Fruit fly (Drosophila melanogaster) whole organism, embryonic: ENCODE data around the gene AOX1.
A peak's percentile ranks its signal among the peaks of the same experiment; 100 is the strongest.

Experiments
- Ada2b ChIP-seq: fragments of 200-800 bp; sonication (Bioruptor generic); IDR thresholded peaks from 2 replicates; pipeline ENCODE4 v1.3.6; 2022; ENCODE audit warnings: missing biosample characterization, missing genetic modification characterization
- Asciz ChIP-seq: fragments of 200-800 bp; sonication (Bioruptor generic); optimal IDR thresholded peaks from 2 replicates; lab custom pipeline; 2017; ENCODE audit warnings: missing biosample characterization, mild to moderate bottlenecking, missing genetic modification characterization, missing genetic modification reagents
- CG10147 ChIP-seq: fragments of 200-800 bp; sonication (Bioruptor generic); optimal IDR thresholded peaks from 2 replicates; lab custom pipeline; 2019; ENCODE audit warnings: missing biosample characterization, mild to moderate bottlenecking, missing genetic modification characterization, moderate library complexity
- CG1024 ChIP-seq: fragments of 200-800 bp; sonication (Bioruptor generic); IDR thresholded peaks from 2 replicates; pipeline ENCODE4 v1.3.6; 2022; ENCODE audit warnings: missing biosample characterization, missing genetic modification characterization
- CG10565 ChIP-seq: fragments of 200-800 bp; sonication (Bioruptor generic); optimal IDR thresholded peaks from 3 replicates; lab custom pipeline; 2016; ENCODE audit warnings: missing biosample characterization, mild to moderate bottlenecking, missing genetic modification characterization
- CG11560 ChIP-seq: fragments of 200-800 bp; sonication (Bioruptor generic); IDR thresholded peaks from 3 replicates; pipeline ENCODE4 v1.3.6; 2022; ENCODE audit warnings: missing biosample characterization, missing genetic modification characterization
- CG12071 ChIP-seq: fragments of 200-800 bp; sonication (Bioruptor generic); optimal IDR thresholded peaks from 3 replicates; lab custom pipeline; 2018; ENCODE audit warnings: missing biosample characterization, mild to moderate bottlenecking, missing genetic modification characterization
- CG12104 ChIP-seq: fragments of 200-800 bp; sonication (Bioruptor generic); optimal IDR thresholded peaks from 3 replicates; lab custom pipeline; 2016; ENCODE audit warnings: missing biosample characterization, missing genetic modification characterization
- CG12219 ChIP-seq: fragments of 200-800 bp; sonication (Bioruptor generic); optimal IDR thresholded peaks from 3 replicates; lab custom pipeline; 2018; ENCODE audit warnings: missing biosample characterization, mild to moderate bottlenecking, missing genetic modification characterization
- CG12744 ChIP-seq: fragments of 200-800 bp; sonication (Bioruptor generic); optimal IDR thresholded peaks from 2 replicates; lab custom pipeline; 2016; ENCODE audit warnings: missing biosample characterization, missing genetic modification characterization
- CG14014 ChIP-seq: fragments of 200-800 bp; sonication (Bioruptor generic); IDR thresholded peaks from 2 replicates; pipeline ENCODE4 v1.3.6; 2022; ENCODE audit warnings: missing biosample characterization, missing genetic modification characterization
- CG15011 ChIP-seq: fragments of 200-800 bp; sonication (Bioruptor generic); optimal IDR thresholded peaks from 3 replicates; lab custom pipeline; 2018; ENCODE audit warnings: missing biosample characterization, mild to moderate bottlenecking, missing genetic modification characterization
- CG1792 ChIP-seq: fragments of 200-800 bp; sonication (Bioruptor generic); optimal IDR thresholded peaks from 2 replicates; lab custom pipeline; 2016; ENCODE audit warnings: missing biosample characterization, missing genetic modification characterization
- CG30403 ChIP-seq: fragments of 200-800 bp; sonication (Bioruptor generic); optimal IDR thresholded peaks from 3 replicates; lab custom pipeline; 2016; ENCODE audit warnings: missing biosample characterization, missing genetic modification characterization
- CG31365 ChIP-seq: fragments of 200-800 bp; sonication (Bioruptor generic); optimal IDR thresholded peaks from 2 replicates; lab custom pipeline; 2018; ENCODE audit warnings: missing biosample characterization, mild to moderate bottlenecking, missing genetic modification characterization
- CG32772 ChIP-seq: fragments of 200-800 bp; sonication (Bioruptor generic); IDR thresholded peaks from 2 replicates; pipeline ENCODE4 v1.3.6; 2022; ENCODE audit warnings: missing biosample characterization, missing genetic modification characterization
- CG3847 ChIP-seq: fragments of 200-800 bp; sonication (Bioruptor generic); IDR thresholded peaks from 2 replicates; pipeline ENCODE4 v1.3.6; 2022; ENCODE audit warnings: missing biosample characterization, missing genetic modification characterization
- CG4360 ChIP-seq: fragments of 200-800 bp; sonication (Bioruptor generic); IDR thresholded peaks from 2 replicates; pipeline ENCODE4 v1.3.6; 2022; ENCODE audit warnings: missing biosample characterization, missing genetic modification characterization
- CG4820 ChIP-seq: fragments of 200-800 bp; sonication (Bioruptor generic); optimal IDR thresholded peaks from 3 replicates; lab custom pipeline; 2016; ENCODE audit warnings: missing biosample characterization, missing genetic modification characterization
- CG5953 ChIP-seq: fragments of 200-800 bp; sonication (Bioruptor generic); IDR thresholded peaks from 2 replicates; pipeline ENCODE4 v1.3.6; 2022; ENCODE audit warnings: missing biosample characterization, missing genetic modification characterization
- CG7745 ChIP-seq: fragments of 200-800 bp; sonication (Bioruptor generic); optimal IDR thresholded peaks from 2 replicates; lab custom pipeline; 2018; ENCODE audit warnings: missing biosample characterization, mild to moderate bottlenecking, missing genetic modification characterization, moderate library complexity
- CHES-1-like ChIP-seq: fragments of 200-800 bp; sonication (Bioruptor generic); optimal IDR thresholded peaks from 2 replicates; lab custom pipeline; 2016; ENCODE audit warnings: missing biosample characterization, missing genetic modification characterization
- D19B ChIP-seq: fragments of 200-800 bp; sonication (Bioruptor generic); optimal IDR thresholded peaks from 2 replicates; lab custom pipeline; 2017; ENCODE audit warnings: missing biosample characterization, mild to moderate bottlenecking, missing genetic modification characterization
- E2f1 ChIP-seq: fragments of 200-800 bp; sonication (Bioruptor generic); IDR thresholded peaks from 2 replicates; pipeline ENCODE4 v1.3.6; 2022; ENCODE audit warnings: missing biosample characterization, missing genetic modification characterization
- Hr39 ChIP-seq: fragments of >200 bp; optimal IDR thresholded peaks from 2 replicates; lab custom pipeline; 2017
- Hr78 ChIP-seq, 2 experiments: fragments of 200-800 bp in 1 of 2; fragments of >200 bp in 1 of 2; sonication (Bioruptor generic) in 1 of 2; optimal IDR thresholded peaks; 2 replicates each; lab custom pipeline; 2017 to 2019; ENCODE audit warnings: missing biosample characterization in 2 of 2, missing genetic modification characterization in 2 of 2, mild to moderate bottlenecking in 1 of 2, moderate library complexity in 1 of 2
- Pdp1 ChIP-seq, 2 experiments: fragments of 200-800 bp; sonication (Bioruptor generic); optimal IDR thresholded peaks; 3 replicates each; lab custom pipeline; 2016; ENCODE audit warnings: missing biosample characterization in 2 of 2, missing genetic modification characterization in 2 of 2, mild to moderate bottlenecking in 1 of 2, moderate library complexity in 1 of 2
- Poxn ChIP-seq: fragments of 200-800 bp; sonication (Bioruptor generic); IDR thresholded peaks from 2 replicates; pipeline ENCODE4 v1.3.6; 2022; ENCODE audit warnings: missing biosample characterization, missing genetic modification characterization
- Rx ChIP-seq: fragments of 200-800 bp; sonication (Bioruptor generic); IDR thresholded peaks from 2 replicates; pipeline ENCODE4 v1.3.6; 2022; ENCODE audit warnings: missing biosample characterization, missing genetic modification characterization
- Stat92E ChIP-seq, 3 experiments: fragments of >200 bp in 2 of 3; fragments of 200-800 bp in 1 of 3; sonication (Bioruptor generic) in 1 of 3; optimal IDR thresholded peaks; 2 replicates each; lab custom pipeline; 2017 to 2019; ENCODE audit warnings: missing biosample characterization in 3 of 3, missing genetic modification characterization in 3 of 3, mild to moderate bottlenecking in 1 of 3, moderate library complexity in 1 of 3
- ab ChIP-seq: fragments of 200-800 bp; sonication (Bioruptor generic); optimal IDR thresholded peaks from 2 replicates; lab custom pipeline; 2016; ENCODE audit warnings: missing biosample characterization, missing genetic modification characterization
- ap ChIP-seq: fragments of 200-800 bp; sonication (Bioruptor generic); IDR thresholded peaks from 2 replicates; pipeline ENCODE4 v1.3.6; 2022; ENCODE audit warnings: missing biosample characterization, missing genetic modification characterization
- bab2 ChIP-seq: fragments of 200-800 bp; sonication (Bioruptor generic); optimal IDR thresholded peaks from 2 replicates; lab custom pipeline; 2016; ENCODE audit warnings: missing biosample characterization, missing genetic modification characterization
- bbx ChIP-seq: fragments of 200-800 bp; sonication (Bioruptor generic); IDR thresholded peaks from 2 replicates; pipeline ENCODE4 v1.3.6; 2022; ENCODE audit warnings: missing biosample characterization, missing genetic modification characterization; ENCODE audit not compliant: partially characterized antibody
- cg ChIP-seq: fragments of 200-800 bp; sonication (Bioruptor generic); optimal IDR thresholded peaks from 3 replicates; lab custom pipeline; 2019; ENCODE audit warnings: missing biosample characterization, mild to moderate bottlenecking, missing genetic modification characterization, moderate library complexity
- chinmo ChIP-seq: fragments of 200-800 bp; sonication (Bioruptor generic); IDR thresholded peaks from 4 replicates; pipeline ENCODE4 v1.3.6; 2022; ENCODE audit warnings: missing biosample characterization, missing genetic modification characterization; ENCODE audit not compliant: partially characterized antibody
- dpn ChIP-seq, 2 experiments: fragments of 200-800 bp; sonication (Bioruptor generic); optimal IDR thresholded peaks; 3 replicates each; lab custom pipeline; 2016; ENCODE audit warnings: missing biosample characterization in 2 of 2, missing genetic modification characterization in 2 of 2
- gcm2 ChIP-seq: fragments of 200-800 bp; sonication (Bioruptor generic); optimal IDR thresholded peaks from 2 replicates; lab custom pipeline; 2016; ENCODE audit warnings: missing biosample characterization, missing genetic modification characterization
- inv ChIP-seq: fragments of 200-800 bp; sonication (Bioruptor generic); IDR thresholded peaks from 2 replicates; pipeline ENCODE4 v1.3.6; 2022; ENCODE audit warnings: missing biosample characterization, missing genetic modification characterization; ENCODE audit not compliant: partially characterized antibody
- kni ChIP-seq: fragments of 200-800 bp; sonication (Bioruptor generic); optimal IDR thresholded peaks from 3 replicates; lab custom pipeline; 2017; ENCODE audit warnings: mild to moderate bottlenecking, missing biosample characterization, missing genetic modification reagents, missing genetic modification characterization
- maf-S ChIP-seq: fragments of 200-800 bp; sonication (Bioruptor generic); optimal IDR thresholded peaks from 2 replicates; lab custom pipeline; 2016; ENCODE audit warnings: missing biosample characterization, missing genetic modification characterization
- org-1 ChIP-seq: fragments of 200-800 bp; sonication (Bioruptor generic); optimal IDR thresholded peaks from 2 replicates; lab custom pipeline; 2017; ENCODE audit warnings: missing biosample characterization, missing genetic modification characterization
- rib ChIP-seq: fragments of 200-800 bp; sonication (Bioruptor generic); IDR thresholded peaks from 2 replicates; pipeline ENCODE4 v1.3.6; 2022; ENCODE audit warnings: missing biosample characterization, missing genetic modification characterization
- sna ChIP-seq: fragments of 200-800 bp; sonication (Bioruptor generic); IDR thresholded peaks from 2 replicates; pipeline ENCODE4 v1.3.6; 2022; ENCODE audit warnings: missing biosample characterization, missing genetic modification characterization; ENCODE audit not compliant: partially characterized antibody
- sr ChIP-seq: fragments of 200-800 bp; sonication (Bioruptor generic); IDR thresholded peaks from 3 replicates; pipeline ENCODE4 v1.3.6; 2022; ENCODE audit warnings: missing biosample characterization, missing genetic modification characterization
- zfh2 ChIP-seq: fragments of 200-800 bp; sonication (Bioruptor generic); optimal IDR thresholded peaks from 2 replicates; lab custom pipeline; 2016; ENCODE audit warnings: missing biosample characterization, missing genetic modification characterization

Gene AOX1

dm6 chr3R:15553566-15553965 lies 16.5 kb upstream of the AOX1 start:
- TF ChIP-seq kni (GFP tag; lab: Kevin White, UChicago): peak; percentile 15
- TF ChIP-seq Stat92E (GFP tag; optimal IDR thresholded peaks at IDR 0.05; lab: Kevin White, UChicago): no peak

dm6 chr3R:15552733-15553132 lies 15.6 kb upstream of the AOX1 start, which contains the start of gene AOX4:
Gene AOX4 (minus strand): TSS chr3R:15552833.
- no peak for TF ChIP-seq Hr39 (lab: Kevin White, UChicago)
- no peak for TF ChIP-seq CG30403
- TF ChIP-seq, all 482 proteins: peak for 0

dm6 chr3R:15547827-15548517 lies 10.9 kb upstream of the AOX1 start, which contains the start of gene AOX3:
Gene AOX3 (minus strand): TSS chr3R:15548188.
- TF ChIP-seq bab2 (GFP tag; lab: Kevin White, UChicago) (no peak), CG1024 (GFP tag; lab: Robert Waterston, UW) (no peak), CG11560 (tag; lab: Robert Waterston, UW) (no peak; the same call in 2 of the 3 replicates), CG32772 (GFP tag; lab: Robert Waterston, UW) (no peak), ab (GFP tag; lab: Kevin White, UChicago) (no peak), CG10147 (no peak), CG12219 (GFP tag; lab: Kevin White, UChicago) (no peak), CG7745 (no peak), Rx (GFP tag; lab: Robert Waterston, UW) (no peak), CG4360 (no peak), CG31365 (tag; lab: Kevin White, UChicago) (no peak), CG10565 (GFP tag; lab: Kevin White, UChicago) (no peak), CG12071 (GFP tag; lab: Kevin White, UChicago) (no peak), CG12104 (GFP tag; lab: Kevin White, UChicago) (no peak), inv (GFP tag; lab: Robert Waterston, UW) (no peak), cg (GFP tag; lab: Kevin White, UChicago) (no peak), CG4820 (GFP tag; lab: Kevin White, UChicago) (no peak), D19B (GFP tag; lab: Kevin White, UChicago) (peak; percentile 38), Asciz (GFP tag; lab: Kevin White, UChicago) (no peak), chinmo (GFP tag; lab: Robert Waterston, UW) (no peak), ap (no peak), dpn (GFP tag; optimal IDR thresholded peaks at IDR 0.05; lab: Kevin White, UChicago) (no peak), bbx (no peak), org-1 (GFP tag; lab: Kevin White, UChicago) (no peak), zfh2 (GFP tag; lab: Kevin White, UChicago) (peak; percentile 63), sr (no peak), Hr78 (GFP tag; optimal IDR thresholded peaks at IDR 0.05; lab: Kevin White, UChicago) (no peak), sna (GFP tag; lab: Robert Waterston, UW) (no peak), rib (GFP tag; lab: Robert Waterston, UW) (0 out of 2 replicates have a peak, but pooled peaks have one; percentile 21), CG12744 (GFP tag; lab: Kevin White, UChicago) (no peak), gcm2 (no peak), CG5953 (GFP tag; lab: Robert Waterston, UW) (no peak), CG1792 (no peak), Ada2b (GFP tag; lab: Robert Waterston, UW) (no peak), Poxn (GFP tag; lab: Robert Waterston, UW) (peak; percentile 9; the same call in 1 of the 2 replicates), Pdp1 (GFP tag; optimal IDR thresholded peaks at IDR 0.05; lab: Kevin White, UChicago) (peak; percentile 12 to 84), CG14014 (no peak), E2f1 (no peak), CHES-1-like (GFP tag; lab: Kevin White, UChicago) (no peak), CG3847 (GFP tag; lab: Robert Waterston, UW) (0 out of 2 replicates have a peak, but pooled peaks have one; percentile 35), CG15011 (GFP tag; lab: Kevin White, UChicago) (no peak), maf-S (GFP tag; lab: Kevin White, UChicago) (no peak)
